Worm (Caenorhabditis elegans): ENCODE results near the gene prx-2.

Gene prx-2

DNA sequence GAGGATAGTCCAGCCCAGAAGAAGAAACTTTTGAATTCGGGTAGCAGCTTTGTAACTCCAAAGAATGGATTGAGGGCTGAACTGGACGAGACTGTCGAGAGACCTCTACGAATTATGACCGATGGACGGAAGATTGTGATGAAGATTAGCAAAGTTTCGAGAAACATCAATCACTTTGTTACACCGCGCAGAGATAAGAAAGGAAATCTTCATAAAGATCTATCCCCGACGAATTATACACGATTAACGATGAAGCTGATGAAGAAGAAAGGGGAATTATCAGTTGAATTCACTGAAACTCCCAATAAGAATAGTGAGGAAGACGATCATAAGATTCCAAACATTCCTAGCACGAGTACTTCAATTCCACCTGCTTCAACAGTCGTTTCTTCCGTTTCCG is 44.2 kb upstream of the prx-2 start:
- peak; percentile 7 for TF ChIP-seq ceh-16 (tag; optimal IDR thresholded peaks at IDR 0.05)
- peak; percentile 47 for TF ChIP-seq elt-1 (tag; optimal IDR thresholded peaks at IDR 0.05)
- TF ChIP-seq mdl-1 (tag; optimal IDR thresholded peaks at IDR 0.05): no peak
- no peak for TF ChIP-seq unc-62 (GFP tag; optimal IDR thresholded peaks at IDR 0.05)
- no peak for TF ChIP-seq dmd-4 (tag; optimal IDR thresholded peaks at IDR 0.05)
- TF ChIP-seq sem-4 (tag; optimal IDR thresholded peaks at IDR 0.05): no peak
- TF ChIP-seq egl-27 (tag; optimal IDR thresholded peaks at IDR 0.05): no peak
- TF ChIP-seq sma-3 (GFP tag; optimal IDR thresholded peaks at IDR 0.05): no peak
- no peak for TF ChIP-seq unc-39 (tag; optimal IDR thresholded peaks at IDR 0.05)
- no peak for TF ChIP-seq nhr-11 (tag; optimal IDR thresholded peaks at IDR 0.05)

DNA sequence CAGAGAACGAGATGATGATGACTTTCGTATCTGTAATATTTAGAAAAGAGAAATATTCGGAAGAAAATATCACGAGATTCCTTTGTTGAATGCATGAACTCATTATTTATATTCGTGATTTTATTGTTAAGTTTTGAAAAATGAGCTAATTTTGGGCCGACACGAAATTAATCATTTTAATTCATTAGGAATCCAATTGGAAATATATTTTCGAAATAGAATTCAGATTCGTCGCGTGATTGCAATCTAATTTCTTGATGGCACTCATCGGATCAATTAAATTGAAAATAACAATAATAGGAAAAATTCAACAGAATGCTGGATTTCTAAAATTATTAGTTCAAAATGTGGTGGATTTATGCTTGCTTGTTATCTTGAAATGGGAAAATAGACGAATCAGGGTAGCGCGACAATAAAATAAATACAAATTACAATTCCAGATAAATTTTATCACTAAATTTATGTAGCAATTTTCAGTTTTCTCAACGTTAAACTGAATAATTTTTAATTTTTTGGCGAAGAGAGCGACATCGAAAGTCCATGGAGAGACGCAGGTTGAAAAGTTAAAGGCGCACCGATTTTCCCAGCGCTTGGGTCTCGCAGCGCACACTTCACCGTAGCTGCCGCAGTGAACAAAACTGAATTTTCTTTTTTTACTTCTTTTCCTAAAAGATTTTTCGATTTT is 42.1 kb upstream of the prx-2 start:
- TF ChIP-seq dmd-4 (tag; optimal IDR thresholded peaks at IDR 0.05) (no peak), unc-62 (GFP tag; optimal IDR thresholded peaks at IDR 0.05) (no peak), unc-39 (tag; optimal IDR thresholded peaks at IDR 0.05) (no peak), blmp-1 (tag; optimal IDR thresholded peaks at IDR 0.05; ENCODE audit: insufficient read depth) (peak; percentile 26), sma-3 (GFP tag; optimal IDR thresholded peaks at IDR 0.05) (peak; percentile 46), nhr-25 (tag; optimal IDR thresholded peaks at IDR 0.05) (peak; percentile 50), ceh-16 (tag; optimal IDR thresholded peaks at IDR 0.05) (no peak), nhr-6 (tag; optimal IDR thresholded peaks at IDR 0.05) (no peak), ztf-11 (tag; optimal IDR thresholded peaks at IDR 0.05) (no peak), ceh-82 (tag; optimal IDR thresholded peaks at IDR 0.05) (no peak), lsy-2 (tag; optimal IDR thresholded peaks at IDR 0.05) (peak; percentile 57 to 94), ztf-4 (tag; optimal IDR thresholded peaks at IDR 0.05) (peak; percentile 32), snpc-4 (tag; optimal IDR thresholded peaks at IDR 0.05) (no peak), ama-1 (optimal IDR thresholded peaks at IDR 0.05) (peak; percentile 39), mbf-1 (tag; optimal IDR thresholded peaks at IDR 0.05) (no peak), nhr-12 (tag; optimal IDR thresholded peaks at IDR 0.05) (no peak), sem-4 (tag; optimal IDR thresholded peaks at IDR 0.05) (no peak), lin-11 (tag; optimal IDR thresholded peaks at IDR 0.05) (peak; percentile 81), mdl-1 (tag; optimal IDR thresholded peaks at IDR 0.05) (no peak), sma-9 (GFP tag; optimal IDR thresholded peaks at IDR 0.05) (peak; percentile 51), sma-9 (tag; optimal IDR thresholded peaks at IDR 0.05) (no peak), nhr-21 (tag; optimal IDR thresholded peaks at IDR 0.05) (peak; percentile 4), gmeb-1 (tag; optimal IDR thresholded peaks at IDR 0.05) (peak; percentile 75), elt-3 (tag; optimal IDR thresholded peaks at IDR 0.05) (no peak), nhr-23 (tag; optimal IDR thresholded peaks at IDR 0.05) (no peak), R02D3.7 (tag; optimal IDR thresholded peaks at IDR 0.05) (no peak), alr-1 (tag; optimal IDR thresholded peaks at IDR 0.05) (no peak), F13H6.1 (tag; optimal IDR thresholded peaks at IDR 0.05) (peak; percentile 40), skn-1 (tag; optimal IDR thresholded peaks at IDR 0.05) (peak; percentile 49), ztf-1 (GFP tag; conservative IDR thresholded peaks at IDR 0.05) (no peak), egl-27 (tag; optimal IDR thresholded peaks at IDR 0.05) (no peak), nhr-237 (tag; optimal IDR thresholded peaks at IDR 0.05) (no peak), peb-1 (tag; optimal IDR thresholded peaks at IDR 0.05) (no peak), lin-39 (tag; optimal IDR thresholded peaks at IDR 0.05) (no peak), nhr-77 (tag; optimal IDR thresholded peaks at IDR 0.05) (no peak), lin-13 (GFP tag; optimal IDR thresholded peaks at IDR 0.05) (peak; percentile 65), mab-5 (tag; optimal IDR thresholded peaks at IDR 0.05) (no peak), C34F6.9 (tag; optimal IDR thresholded peaks at IDR 0.05) (peak; percentile 79), Y55F3AM.14 (GFP tag; optimal IDR thresholded peaks at IDR 0.05) (peak; percentile 21), unc-55 (GFP tag; optimal IDR thresholded peaks at IDR 0.05) (peak; percentile 92), aly-2 (tag; optimal IDR thresholded peaks at IDR 0.05) (no peak), nhr-129 (tag; optimal IDR thresholded peaks at IDR 0.05) (peak; percentile 63), zag-1 (tag; optimal IDR thresholded peaks at IDR 0.05) (no peak), nhr-11 (tag; optimal IDR thresholded peaks at IDR 0.05) (no peak), crh-2 (tag; optimal IDR thresholded peaks at IDR 0.05) (peak; percentile 57), nhr-10 (tag; optimal IDR thresholded peaks at IDR 0.05) (no peak), fos-1 (tag; optimal IDR thresholded peaks at IDR 0.05) (peak; percentile 23), ZK546.5 (tag; optimal IDR thresholded peaks at IDR 0.05) (peak; percentile 26), elt-1 (tag; optimal IDR thresholded peaks at IDR 0.05) (no peak)
